Worm (Caenorhabditis elegans): ENCODE measurements around the gene ptb-1.

Gene ptb-1

ce11 chrII:10643403-10643802, 32.0 kb upstream of the ptb-1 start, which contains the start of gene M28.4:
Gene M28.4 (plus strand): TSS chrII:10643703.
- no peak for TF ChIP-seq nhr-11 (tag; optimal IDR thresholded peaks at IDR 0.05)
- no peak for TF ChIP-seq pag-3 (tag; optimal IDR thresholded peaks at IDR 0.05; ENCODE audit: borderline replicate concordance, insufficient read depth)
- TF ChIP-seq alr-1 (tag; optimal IDR thresholded peaks at IDR 0.05; ENCODE audit: borderline replicate concordance): no peak
- no peak for TF ChIP-seq zip-4 (GFP tag; optimal IDR thresholded peaks at IDR 0.05)
- TF ChIP-seq swsn-7 (tag; optimal IDR thresholded peaks at IDR 0.05): no peak
- TF ChIP-seq C04F5.9 (tag; optimal IDR thresholded peaks at IDR 0.05): no peak
- TF ChIP-seq ceh-90 (tag; optimal IDR thresholded peaks at IDR 0.05): no peak
- no peak for TF ChIP-seq tlp-1 (tag; optimal IDR thresholded peaks at IDR 0.05)
- no peak for TF ChIP-seq lin-35 (GFP tag; optimal IDR thresholded peaks at IDR 0.05)
- TF ChIP-seq jun-1 (tag; optimal IDR thresholded peaks at IDR 0.05): no peak
- TF ChIP-seq ztf-4 (tag; optimal IDR thresholded peaks at IDR 0.05): no peak
- no peak for TF ChIP-seq efl-3 (GFP tag; optimal IDR thresholded peaks at IDR 0.05)
- TF ChIP-seq nhr-12 (tag; optimal IDR thresholded peaks at IDR 0.05): no peak

ce11 chrII:10646901-10647566, 28.4 kb upstream of the ptb-1 start, which contains the start of gene M28.10:
Gene M28.10 (plus strand): TSS chrII:10647516.
- no peak for TF ChIP-seq lin-14 (GFP tag; optimal IDR thresholded peaks at IDR 0.05)
- TF ChIP-seq efl-1 (optimal IDR thresholded peaks at IDR 0.05): no peak
- TF ChIP-seq efl-1 (GFP tag; optimal IDR thresholded peaks at IDR 0.05 in 1 of 2): peak in 1 of 2 experiments; percentile 80
- TF ChIP-seq lin-13 (GFP tag; optimal IDR thresholded peaks at IDR 0.05): no peak
- TF ChIP-seq ces-1 (GFP tag; optimal IDR thresholded peaks at IDR 0.05): no peak
- TF ChIP-seq aha-1 (tag; optimal IDR thresholded peaks at IDR 0.05): no peak

- TF ChIP-seq irx-1 (tag; optimal IDR thresholded peaks at IDR 0.05) (no peak), fkh-8 (tag; optimal IDR thresholded peaks at IDR 0.05) (peak; percentile 41), ceh-88 (GFP tag; IDR thresholded peaks at IDR 0.05) (no peak), ceh-8 (GFP tag; optimal IDR thresholded peaks at IDR 0.05) (no peak)
Measured at ce11 chrII:10652112-10652511, 23.3 kb upstream of the ptb-1 start, which contains the start of gene nphp-1. Gene nphp-1 (minus strand): TSS chrII:10652256.

ce11 chrII:10653559-10653958, 21.8 kb upstream of the ptb-1 start:
- TF ChIP-seq egl-13 (tag; optimal IDR thresholded peaks at IDR 0.05) (no peak), Y116A8C.19 (tag; optimal IDR thresholded peaks at IDR 0.05; ENCODE audit: borderline replicate concordance) (no peak), blmp-1 (tag; optimal IDR thresholded peaks at IDR 0.05) (no peak), fkh-8 (tag; optimal IDR thresholded peaks at IDR 0.05) (no peak), ceh-90 (tag; optimal IDR thresholded peaks at IDR 0.05) (no peak), hlh-17 (GFP tag; optimal IDR thresholded peaks at IDR 0.05; ENCODE audit: borderline replicate concordance) (no peak), hlh-4 (tag; optimal IDR thresholded peaks at IDR 0.05) (no peak), lsy-2 (tag; optimal IDR thresholded peaks at IDR 0.05) (no peak), lin-35 (GFP tag; optimal IDR thresholded peaks at IDR 0.05) (peak in 1 of 2 experiments; percentile 12), elt-2 (tag; optimal IDR thresholded peaks at IDR 0.05) (peak; percentile 42)

ce11 chrII:10654435-10654834, 21.0 kb upstream of the ptb-1 start:
- no peak for TF ChIP-seq ceh-8 (GFP tag; optimal IDR thresholded peaks at IDR 0.05)
- no peak for TF ChIP-seq hpl-2 (GFP tag; optimal IDR thresholded peaks at IDR 0.05)

ce11 chrII:10656395-10656794, 19.0 kb upstream of the ptb-1 start:
- TF ChIP-seq elt-2 (tag; optimal IDR thresholded peaks at IDR 0.05): peak; percentile 29
- TF ChIP-seq C04F5.9 (tag; optimal IDR thresholded peaks at IDR 0.05): no peak
